Worm (Caenorhabditis elegans) whole organism, young adult: ENCODE results near the gene unc-32.

Source experiments
- F23B12.7 ChIP-seq: sonication (generic microtip); optimal IDR thresholded peaks from 2 replicates; lab custom pipeline; 2017; ENCODE audit warnings: missing genetic modification characterization, mild to moderate bottlenecking, missing compliant biosample characterization, antibody characterized with exemption, moderate library complexity; ENCODE audit not compliant: insufficient read depth
- F37B4.10 ChIP-seq: fragments of 200-800 bp; sonication (Bioruptor generic); IDR thresholded peaks from 2 replicates; pipeline ENCODE4 v1.3.6; 2022; ENCODE audit warnings: missing genetic modification characterization, missing compliant biosample characterization
- F52B5.7 ChIP-seq: sonication (generic microtip); optimal IDR thresholded peaks from 2 replicates; lab custom pipeline; 2016; ENCODE audit warnings: mild to moderate bottlenecking, missing genetic modification characterization, missing compliant biosample characterization
- K11D2.4 ChIP-seq: fragments of 200-800 bp; sonication (Bioruptor generic); IDR thresholded peaks from 2 replicates; pipeline ENCODE4 v1.3.6; 2022; ENCODE audit warnings: missing genetic modification reagents, missing genetic modification characterization, missing compliant biosample characterization
- K12H6.12 ChIP-seq: fragments of 200-800 bp; sonication (Bioruptor generic); optimal IDR thresholded peaks from 2 replicates; lab custom pipeline; 2018; ENCODE audit warnings: mild to moderate bottlenecking, missing genetic modification characterization, missing compliant biosample characterization
- T26A5.8 ChIP-seq: sonication (generic microtip); optimal IDR thresholded peaks from 2 replicates; lab custom pipeline; 2016; ENCODE audit warnings: missing genetic modification characterization, missing compliant biosample characterization
- Y95B8A.8 ChIP-seq: fragments of 200-800 bp; sonication (Bioruptor generic); IDR thresholded peaks from 2 replicates; pipeline ENCODE4 v1.3.6; 2022; ENCODE audit warnings: missing genetic modification reagents, missing genetic modification characterization, missing compliant biosample characterization
- ZK185.1 ChIP-seq: sonication (generic microtip); optimal IDR thresholded peaks from 2 replicates; lab custom pipeline; 2016; ENCODE audit warnings: mild to moderate bottlenecking, missing genetic modification characterization, missing compliant biosample characterization; ENCODE audit not compliant: poor library complexity, severe bottlenecking
- aptf-2 ChIP-seq: fragments of 200-800 bp; sonication (Bioruptor generic); conservative IDR thresholded peaks from 2 replicates; pipeline ENCODE4 v1.3.6; 2022; ENCODE audit warnings: missing genetic modification reagents, missing genetic modification characterization, missing compliant biosample characterization
- atf-7 ChIP-seq: sonication (generic microtip); optimal IDR thresholded peaks from 2 replicates; lab custom pipeline; 2017; ENCODE audit warnings: mild to moderate bottlenecking, missing genetic modification characterization, missing compliant biosample characterization
- attf-5 ChIP-seq: fragments of 200-800 bp; sonication (Bioruptor generic); optimal IDR thresholded peaks from 2 replicates; lab custom pipeline; 2018; ENCODE audit warnings: mild to moderate bottlenecking, missing genetic modification characterization, missing compliant biosample characterization
- bed-2 ChIP-seq: fragments of 200-800 bp; sonication (Bioruptor generic); IDR thresholded peaks from 2 replicates; pipeline ENCODE4 v1.3.6; 2022; ENCODE audit warnings: missing genetic modification reagents, missing genetic modification characterization, missing compliant biosample characterization
- cebp-1 ChIP-seq, 2 experiments: fragments of 200-800 bp in 1 of 2; sonication (Bioruptor generic) in 1 of 2; sonication (generic microtip) in 1 of 2; IDR thresholded peaks in 1 of 2; optimal IDR thresholded peaks in 1 of 2; 2 replicates each; pipeline versions ENCODE4 v1.3.6 to Lab custom; 2017 to 2022; ENCODE audit warnings: missing compliant biosample characterization in 2 of 2, missing genetic modification characterization in 2 of 2, mild to moderate bottlenecking in 1 of 2, missing genetic modification reagents in 1 of 2, moderate library complexity in 1 of 2
- cebp-2 ChIP-seq: fragments of 200-800 bp; sonication (Bioruptor generic); IDR thresholded peaks from 2 replicates; pipeline ENCODE4 v1.3.6; 2022; ENCODE audit warnings: missing genetic modification characterization, missing compliant biosample characterization
- ceh-100 ChIP-seq: fragments of 200-800 bp; sonication (Bioruptor generic); IDR thresholded peaks from 2 replicates; pipeline ENCODE4 v1.3.6; 2022; ENCODE audit warnings: missing genetic modification reagents, missing genetic modification characterization, missing compliant biosample characterization
- ceh-58 ChIP-seq: fragments of 200-800 bp; sonication (Bioruptor generic); IDR thresholded peaks from 2 replicates; pipeline ENCODE4 v1.3.6; 2022; ENCODE audit warnings: missing genetic modification characterization, missing compliant biosample characterization
- ceh-79 ChIP-seq: sonication (generic microtip); optimal IDR thresholded peaks from 2 replicates; lab custom pipeline; 2017; ENCODE audit warnings: mild to moderate bottlenecking, missing genetic modification characterization, missing compliant biosample characterization
- die-1 ChIP-seq: sonication (generic microtip); optimal IDR thresholded peaks from 2 replicates; lab custom pipeline; 2016; ENCODE audit warnings: missing genotype, mild to moderate bottlenecking, missing genetic modification characterization, missing compliant biosample characterization
- dox-1 ChIP-seq: fragments of 200-800 bp; sonication (Bioruptor generic); IDR thresholded peaks from 2 replicates; pipeline ENCODE4 v1.3.6; 2022; ENCODE audit warnings: missing genetic modification reagents, missing genetic modification characterization, missing compliant biosample characterization
- dpl-1 ChIP-seq: fragments of 150-350 bp; optimal IDR thresholded peaks from 2 replicates; lab custom pipeline; 2014; ENCODE audit warnings: missing biosample characterization, missing genetic modification reagents, missing genetic modification characterization
- him-1 ChIP-seq: sonication (generic microtip); optimal IDR thresholded peaks from 2 replicates; lab custom pipeline; 2016; ENCODE audit warnings: missing genotype, missing genetic modification reagents, missing genetic modification characterization, missing compliant biosample characterization
- let-607 ChIP-seq, 2 experiments: fragments of 200-800 bp in 1 of 2; sonication (Bioruptor generic) in 1 of 2; sonication (generic microtip) in 1 of 2; optimal IDR thresholded peaks; 2 replicates each; lab custom pipeline; 2016 to 2018; ENCODE audit warnings: mild to moderate bottlenecking in 2 of 2, missing compliant biosample characterization in 2 of 2, missing genetic modification characterization in 2 of 2, moderate library complexity in 2 of 2, missing genotype in 1 of 2
- lin-40 ChIP-seq: sonication (generic microtip); optimal IDR thresholded peaks from 2 replicates; lab custom pipeline; 2016; ENCODE audit warnings: missing genetic modification characterization, mild to moderate bottlenecking, missing compliant biosample characterization, missing genotype, missing genetic modification reagents
- lir-1 ChIP-seq: fragments of 200-800 bp; sonication (Bioruptor generic); conservative IDR thresholded peaks from 2 replicates; pipeline ENCODE4 v1.3.6; 2022; ENCODE audit warnings: missing genetic modification reagents, missing genetic modification characterization, missing compliant biosample characterization
- madf-3 ChIP-seq: fragments of 200-800 bp; sonication (Bioruptor generic); IDR thresholded peaks from 2 replicates; pipeline ENCODE4 v1.3.6; 2022; ENCODE audit warnings: missing genetic modification reagents, missing genetic modification characterization, missing compliant biosample characterization
- mcd-1 ChIP-seq: fragments of 200-800 bp; sonication (Bioruptor generic); IDR thresholded peaks from 2 replicates; pipeline ENCODE4 v1.3.6; 2022; ENCODE audit warnings: missing genetic modification reagents, missing genetic modification characterization, missing compliant biosample characterization
- mxl-1 ChIP-seq: sonication (generic microtip); optimal IDR thresholded peaks from 2 replicates; lab custom pipeline; 2016; ENCODE audit warnings: missing genetic modification characterization, missing compliant biosample characterization
- nfya-2 ChIP-seq: fragments of 200-800 bp; sonication (Bioruptor generic); IDR thresholded peaks from 2 replicates; pipeline ENCODE4 v1.3.6; 2022; ENCODE audit warnings: missing genetic modification reagents, missing genetic modification characterization, missing compliant biosample characterization
- nfyb-1 ChIP-seq: fragments of 200-800 bp; sonication (Bioruptor generic); IDR thresholded peaks from 2 replicates; pipeline ENCODE4 v1.3.6; 2022; ENCODE audit warnings: missing genetic modification reagents, missing genetic modification characterization, missing compliant biosample characterization
- nhr-120 ChIP-seq: fragments of 200-800 bp; sonication (Bioruptor generic); IDR thresholded peaks from 2 replicates; pipeline ENCODE4 v1.3.6; 2022; ENCODE audit warnings: missing genetic modification characterization, missing compliant biosample characterization
- nhr-80 ChIP-seq: sonication (generic microtip); optimal IDR thresholded peaks from 2 replicates; lab custom pipeline; 2016; ENCODE audit warnings: missing genetic modification characterization, missing compliant biosample characterization
- pbrm-1 ChIP-seq: fragments of 200-800 bp; sonication (Bioruptor generic); IDR thresholded peaks from 2 replicates; pipeline ENCODE4 v1.3.6; 2022; ENCODE audit warnings: missing genetic modification reagents, missing genetic modification characterization, missing compliant biosample characterization
- snpc-3.4 ChIP-seq: sonication (generic microtip); optimal IDR thresholded peaks from 2 replicates; lab custom pipeline; 2017; ENCODE audit warnings: missing genetic modification characterization, mild to moderate bottlenecking, missing compliant biosample characterization, antibody characterized with exemption, moderate library complexity, missing genotype, missing genetic modification reagents
- snpc-4 ChIP-seq, 5 experiments: fragments of 150-350 bp in 1 of 5; sonication (generic microtip) in 4 of 5; optimal IDR thresholded peaks; 2 replicates each; lab custom pipeline; 2014 to 2018; ENCODE audit warnings: missing genetic modification characterization in 5 of 5, missing biosample characterization in 3 of 5, antibody characterized with exemption in 2 of 5, mild to moderate bottlenecking in 2 of 5, missing compliant biosample characterization in 2 of 5, missing genotype in 2 of 5, moderate library complexity in 2 of 5, missing genetic modification reagents in 1 of 5
- somi-1 ChIP-seq: fragments of 200-800 bp; sonication (Bioruptor generic); optimal IDR thresholded peaks from 2 replicates; lab custom pipeline; 2018; ENCODE audit warnings: mild to moderate bottlenecking, missing genetic modification characterization, missing compliant biosample characterization
- tbp1 ChIP-seq: fragments of 200-800 bp; sonication (Bioruptor generic); optimal IDR thresholded peaks from 2 replicates; lab custom pipeline; 2018; ENCODE audit warnings: mild to moderate bottlenecking, missing genetic modification characterization, missing compliant biosample characterization
- unc-62 ChIP-seq: fragments of 150-350 bp; optimal IDR thresholded peaks from 2 replicates; lab custom pipeline; 2014; ENCODE audit warnings: missing biosample characterization, missing genetic modification reagents, missing genetic modification characterization
- zim-3 ChIP-seq: sonication (generic microtip); optimal IDR thresholded peaks from 2 replicates; lab custom pipeline; 2017; ENCODE audit warnings: mild to moderate bottlenecking, missing genetic modification characterization, moderate library complexity, missing compliant biosample characterization
- ztf-18 ChIP-seq: sonication (generic microtip); optimal IDR thresholded peaks from 2 replicates; lab custom pipeline; 2016; ENCODE audit warnings: missing genotype, mild to moderate bottlenecking, missing genetic modification characterization, missing compliant biosample characterization

The unc-32 gene

ce11 chrIII:8865294-8865766 lies 40.1 kb upstream of the unc-32 start (continued):
- TF ChIP-seq K11D2.4 (GFP tag; lab: Robert Waterston, UW) (peak; percentile 84), snpc-3.4 (tag; lab: Kevin White, UChicago) (no peak)

- TF ChIP-seq lir-1 (GFP tag; lab: Robert Waterston, UW): no peak
- no peak for TF ChIP-seq nfya-2
- TF ChIP-seq F52B5.7 (tag; lab: Kevin White, UChicago): no peak
- TF ChIP-seq somi-1: no peak
- peak in 1 of 2 experiments; percentile 0 for TF ChIP-seq let-607 (tag; optimal IDR thresholded peaks at IDR 0.05; lab: Kevin White, UChicago)
Measured at ce11 chrIII:8866038-8866437, 39.4 kb upstream of the unc-32 start.

ce11 chrIII:8866983-8867842 lies 38.2 kb upstream of the unc-32 start:
- no peak for TF ChIP-seq cebp-2
- peak; percentile 5 for TF ChIP-seq ZK185.1 (tag; lab: Kevin White, UChicago)
- no peak for TF ChIP-seq bed-2
- TF ChIP-seq Y95B8A.8: 0 out of 2 replicates have a peak, but pooled peaks have one; percentile 6
- no peak for TF ChIP-seq F37B4.10 (GFP tag; lab: Robert Waterston, UW)
- TF ChIP-seq mcd-1: no peak
- TF ChIP-seq dox-1 (GFP tag; lab: Robert Waterston, UW): 0 out of 2 replicates have a peak, but pooled peaks have one; percentile 14
- no peak for TF ChIP-seq mxl-1 (tag; lab: Kevin White, UChicago)
- no peak for TF ChIP-seq lir-1 (GFP tag; lab: Robert Waterston, UW)
- TF ChIP-seq madf-3: 0 out of 2 replicates have a peak, but pooled peaks have one; percentile 29
- peak; percentile 11; the same call in 1 of the 2 replicates for TF ChIP-seq nfyb-1
- TF ChIP-seq atf-7 (tag; lab: Kevin White, UChicago): no peak
- no peak for TF ChIP-seq ztf-18
- TF ChIP-seq nhr-80 (tag; lab: Kevin White, UChicago): peak; percentile 44
- no peak for TF ChIP-seq him-1 (tag; lab: Kevin White, UChicago)
- TF ChIP-seq cebp-1 (GFP tag; IDR thresholded peaks at IDR 0.05; lab: Robert Waterston, UW): no peak
- TF ChIP-seq cebp-1 (tag; optimal IDR thresholded peaks at IDR 0.05; lab: Kevin White, UChicago): peak; percentile 4
- TF ChIP-seq dpl-1: no peak
- no peak for TF ChIP-seq ceh-100 (GFP tag; lab: Robert Waterston, UW)
- TF ChIP-seq pbrm-1 (GFP tag; lab: Robert Waterston, UW): peak; percentile 35; the same call in 1 of the 2 replicates

ce11 chrIII:8867922-8868655 lies 37.3 kb upstream of the unc-32 start:
- TF ChIP-seq T26A5.8 (tag; lab: Kevin White, UChicago) (no peak), die-1 (tag; lab: Kevin White, UChicago) (no peak), ceh-79 (tag; lab: Kevin White, UChicago) (no peak), nhr-120 (GFP tag; lab: Robert Waterston, UW) (no peak), let-607 (tag; optimal IDR thresholded peaks at IDR 0.05; lab: Kevin White, UChicago) (peak in 1 of 2 experiments; percentile 21), aptf-2 (GFP tag; lab: Robert Waterston, UW) (0 out of 2 replicates have a peak, but pooled peaks have one; percentile 46), cebp-1 (GFP tag; IDR thresholded peaks at IDR 0.05; lab: Robert Waterston, UW) (peak; percentile 96), cebp-1 (tag; optimal IDR thresholded peaks at IDR 0.05; lab: Kevin White, UChicago) (peak; percentile 97), nhr-80 (tag; lab: Kevin White, UChicago) (peak; percentile 90), ceh-58 (GFP tag; lab: Robert Waterston, UW) (no peak), attf-5 (GFP tag; lab: Kevin White, UChicago) (peak; percentile 39), K12H6.12 (tag; lab: Kevin White, UChicago) (no peak), unc-62 (GFP tag; lab: Kevin White, UChicago) (peak; percentile 31), zim-3 (peak; percentile 75), tbp1 (GFP tag; lab: Kevin White, UChicago) (peak; percentile 46), snpc-4 (GFP tag; optimal IDR thresholded peaks at IDR 0.05; lab: Kevin White, UChicago) (no peak), snpc-4 (tag; optimal IDR thresholded peaks at IDR 0.05; lab: Kevin White, UChicago) (peak in 1 of 4 experiments; percentile 15), dox-1 (GFP tag; lab: Robert Waterston, UW) (no peak), F23B12.7 (tag; lab: Kevin White, UChicago) (peak; percentile 12), lin-40 (tag; lab: Kevin White, UChicago) (peak; percentile 40)
